Worm (Caenorhabditis elegans) whole organism, L2 larva: ENCODE results near the gene R151.1.

ENCODE experiments used
- aly-2 ChIP-seq: fragments of 150-350 bp; optimal IDR thresholded peaks from 2 replicates; lab custom pipeline; 2014; ENCODE audit warnings: missing biosample characterization, missing genetic modification characterization
- blmp-1 ChIP-seq: sonication (generic microtip); optimal IDR thresholded peaks from 2 replicates; lab custom pipeline; 2017; ENCODE audit warnings: missing genetic modification characterization, mild to moderate bottlenecking, missing compliant biosample characterization, antibody characterized with exemption, moderate library complexity; ENCODE audit not compliant: insufficient read depth
- ceh-16 ChIP-seq: fragments of 150-350 bp; optimal IDR thresholded peaks from 2 replicates; lab custom pipeline; 2014; ENCODE audit warnings: missing biosample characterization, missing genetic modification characterization
- crh-2 ChIP-seq: sonication (generic microtip); optimal IDR thresholded peaks from 2 replicates; lab custom pipeline; 2017; ENCODE audit warnings: missing biosample characterization, missing genetic modification characterization
- elt-1 ChIP-seq: fragments of 150-350 bp; optimal IDR thresholded peaks from 2 replicates; lab custom pipeline; 2014; ENCODE audit warnings: missing biosample characterization, missing genetic modification characterization
- elt-3 ChIP-seq: sonication (generic microtip); optimal IDR thresholded peaks from 2 replicates; lab custom pipeline; 2017; ENCODE audit warnings: missing biosample characterization, missing genetic modification characterization
- nhr-21 ChIP-seq: fragments of 150-350 bp; optimal IDR thresholded peaks from 2 replicates; lab custom pipeline; 2014; ENCODE audit warnings: missing biosample characterization, missing genetic modification characterization
- nhr-23 ChIP-seq: fragments of 150-350 bp; optimal IDR thresholded peaks from 2 replicates; lab custom pipeline; 2014; ENCODE audit warnings: missing biosample characterization, missing genetic modification reagents, missing genetic modification characterization
- sem-4 ChIP-seq: fragments of 150-350 bp; optimal IDR thresholded peaks from 2 replicates; lab custom pipeline; 2014; ENCODE audit warnings: missing biosample characterization, missing genetic modification reagents, missing genetic modification characterization
- skn-1 ChIP-seq: sonication (generic microtip); optimal IDR thresholded peaks from 2 replicates; lab custom pipeline; 2017; ENCODE audit warnings: missing biosample characterization, missing genetic modification characterization
- snpc-4 ChIP-seq: fragments of 150-350 bp; optimal IDR thresholded peaks from 2 replicates; lab custom pipeline; 2014; ENCODE audit warnings: missing biosample characterization, missing genetic modification characterization
- ztf-4 ChIP-seq: fragments of 150-350 bp; optimal IDR thresholded peaks from 2 replicates; lab custom pipeline; 2014; ENCODE audit warnings: missing biosample characterization, missing genetic modification characterization

The R151.1 gene

DNA sequence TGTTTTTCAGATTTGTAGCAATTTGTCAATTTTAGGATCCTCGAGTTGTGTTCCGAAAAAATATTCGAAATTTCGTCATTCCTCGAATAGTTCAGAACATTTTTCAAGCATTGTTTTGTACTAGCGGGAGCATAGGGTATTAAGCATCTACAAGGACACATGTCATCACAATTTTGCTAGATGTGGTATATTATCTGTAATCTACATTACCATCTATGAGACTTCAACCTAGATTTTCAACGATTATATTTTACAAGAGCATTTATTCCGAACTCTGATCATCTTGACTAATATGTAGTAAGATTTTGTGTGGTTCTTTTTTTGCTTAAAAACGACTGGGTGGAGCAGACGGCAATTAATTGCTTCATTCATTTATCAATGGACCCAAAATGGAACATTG, 46.7 kb downstream of the R151.1 start:
- TF ChIP-seq nhr-21 (tag; lab: Kevin White, UChicago) (no peak), crh-2 (no peak), snpc-4 (tag; lab: Kevin White, UChicago) (no peak), elt-1 (tag; lab: Kevin White, UChicago) (no peak), ceh-16 (no peak), sem-4 (no peak), ztf-4 (no peak), nhr-23 (tag; lab: Kevin White, UChicago) (no peak), blmp-1 (tag; lab: Kevin White, UChicago) (no peak), aly-2 (tag; lab: Kevin White, UChicago) (no peak), skn-1 (tag; lab: Kevin White, UChicago) (no peak), elt-3 (tag; lab: Kevin White, UChicago) (no peak)
